Fruit fly (Drosophila melanogaster) whole organism, embryonic: ENCODE results near the gene CG17855.

ENCODE experiments used
- ATbp ChIP-seq: fragments of 200-800 bp; sonication (Bioruptor generic); optimal IDR thresholded peaks from 2 replicates; lab custom pipeline; 2017; ENCODE audit warnings: missing biosample characterization, mild to moderate bottlenecking, missing genetic modification characterization, missing genetic modification reagents
- CG11398 ChIP-seq: fragments of 200-800 bp; sonication (Bioruptor generic); optimal IDR thresholded peaks from 2 replicates; lab custom pipeline; 2016; ENCODE audit warnings: missing biosample characterization, missing genetic modification characterization
- CG12659 ChIP-seq: fragments of 200-800 bp; sonication (Bioruptor generic); optimal IDR thresholded peaks from 3 replicates; lab custom pipeline; 2017; ENCODE audit warnings: mild to moderate bottlenecking, missing biosample characterization, missing genetic modification reagents, missing genetic modification characterization
- CG16813 ChIP-seq: fragments of 200-800 bp; sonication (Bioruptor generic); IDR thresholded peaks from 3 replicates; pipeline ENCODE4 v1.3.6; 2022; ENCODE audit warnings: missing biosample characterization, missing genetic modification characterization; ENCODE audit not compliant: partially characterized antibody
- CG16863 ChIP-seq: fragments of 200-800 bp; sonication (Bioruptor generic); optimal IDR thresholded peaks from 3 replicates; lab custom pipeline; 2016; ENCODE audit warnings: missing biosample characterization, missing genetic modification characterization
- CG17186 ChIP-seq: fragments of 200-800 bp; sonication (Bioruptor generic); optimal IDR thresholded peaks from 3 replicates; lab custom pipeline; 2017; ENCODE audit warnings: missing biosample characterization, missing genetic modification reagents, missing genetic modification characterization
- CG1792 ChIP-seq: fragments of 200-800 bp; sonication (Bioruptor generic); optimal IDR thresholded peaks from 2 replicates; lab custom pipeline; 2016; ENCODE audit warnings: missing biosample characterization, missing genetic modification characterization
- CG18262 ChIP-seq: fragments of 200-800 bp; optimal IDR thresholded peaks from 3 replicates; lab custom pipeline; 2019; ENCODE audit warnings: missing biosample characterization, mild to moderate bottlenecking, missing genetic modification characterization, moderate library complexity
- CG18619 ChIP-seq: fragments of 200-800 bp; sonication (Bioruptor generic); optimal IDR thresholded peaks from 3 replicates; lab custom pipeline; 2017; ENCODE audit warnings: missing biosample characterization, mild to moderate bottlenecking, missing genetic modification characterization
- CG2678 ChIP-seq: fragments of 200-800 bp; sonication (Bioruptor generic); optimal IDR thresholded peaks from 3 replicates; lab custom pipeline; 2019; ENCODE audit warnings: missing biosample characterization, mild to moderate bottlenecking, missing genetic modification characterization, moderate library complexity
- CG2712 ChIP-seq: fragments of 200-800 bp; optimal IDR thresholded peaks from 3 replicates; lab custom pipeline; 2019; ENCODE audit warnings: missing biosample characterization, mild to moderate bottlenecking, missing genetic modification characterization, moderate library complexity
- CG32532 ChIP-seq: fragments of 200-800 bp; sonication (Bioruptor generic); IDR thresholded peaks from 2 replicates; pipeline ENCODE4 v1.3.6; 2022; ENCODE audit warnings: missing biosample characterization, missing genetic modification characterization
- CG3726 ChIP-seq: fragments of 200-800 bp; sonication (Bioruptor generic); IDR thresholded peaks from 3 replicates; pipeline ENCODE4, ENCODE4 v1.3.6; 2022; ENCODE audit warnings: missing biosample characterization, missing genetic modification characterization
- CG3995 ChIP-seq: fragments of 200-800 bp; sonication (Bioruptor generic); optimal IDR thresholded peaks from 3 replicates; lab custom pipeline; 2016; ENCODE audit warnings: missing biosample characterization, missing genetic modification characterization
- CG5245 ChIP-seq: fragments of 200-800 bp; sonication (Bioruptor generic); optimal IDR thresholded peaks from 3 replicates; lab custom pipeline; 2016; ENCODE audit warnings: missing biosample characterization, missing genetic modification characterization
- CG7839 ChIP-seq: fragments of 200-800 bp; sonication (Bioruptor generic); optimal IDR thresholded peaks from 3 replicates; lab custom pipeline; 2018; ENCODE audit warnings: missing biosample characterization, mild to moderate bottlenecking, missing genetic modification characterization, moderate library complexity
- CG7963 ChIP-seq: fragments of 200-800 bp; sonication (Bioruptor generic); IDR thresholded peaks from 3 replicates; pipeline ENCODE4 v1.3.6; 2022; ENCODE audit warnings: missing biosample characterization, missing genetic modification characterization; ENCODE audit not compliant: partially characterized antibody
- CG8089 ChIP-seq: fragments of 200-800 bp; sonication (Bioruptor generic); optimal IDR thresholded peaks from 3 replicates; lab custom pipeline; 2016; ENCODE audit warnings: missing biosample characterization, missing genetic modification characterization
- CG8944 ChIP-seq: fragments of 200-800 bp; sonication (Bioruptor generic); optimal IDR thresholded peaks from 3 replicates; lab custom pipeline; 2016; ENCODE audit warnings: missing biosample characterization, missing genetic modification characterization
- CG9727 ChIP-seq: fragments of 200-800 bp; sonication (Bioruptor generic); optimal IDR thresholded peaks from 3 replicates; lab custom pipeline; 2017; ENCODE audit warnings: missing biosample characterization, mild to moderate bottlenecking, missing genetic modification characterization
- CG9797 ChIP-seq: fragments of 200-800 bp; sonication (Bioruptor generic); optimal IDR thresholded peaks from 3 replicates; lab custom pipeline; 2018; ENCODE audit warnings: missing biosample characterization, mild to moderate bottlenecking, missing genetic modification characterization
- CG9817 ChIP-seq: fragments of 200-800 bp; sonication (Bioruptor generic); optimal IDR thresholded peaks from 2 replicates; lab custom pipeline; 2018; ENCODE audit warnings: missing biosample characterization, mild to moderate bottlenecking, missing genetic modification characterization, moderate library complexity
- Doc2 ChIP-seq: fragments of 200-800 bp; sonication (Bioruptor generic); IDR thresholded peaks from 2 replicates; pipeline ENCODE4 v1.3.6; 2022; ENCODE audit warnings: missing biosample characterization, missing genetic modification characterization
- Dp ChIP-seq: fragments of 200-800 bp; sonication (Bioruptor generic); optimal IDR thresholded peaks from 2 replicates; lab custom pipeline; 2018; ENCODE audit warnings: missing biosample characterization, mild to moderate bottlenecking, missing genetic modification characterization, moderate library complexity
- ERR ChIP-seq: fragments of 200-800 bp; sonication (Bioruptor generic); optimal IDR thresholded peaks from 2 replicates; lab custom pipeline; 2016; ENCODE audit warnings: missing biosample characterization, missing genetic modification characterization
- Eip74EF ChIP-seq, 2 experiments: fragments of 200-800 bp in 1 of 2; fragments of >200 bp in 1 of 2; sonication (Bioruptor generic) in 1 of 2; optimal IDR thresholded peaks; 2 replicates each; lab custom pipeline; 2017 to 2019; ENCODE audit warnings: missing biosample characterization in 2 of 2, missing genetic modification characterization in 2 of 2, mild to moderate bottlenecking in 1 of 2, moderate library complexity in 1 of 2
- Fer1 ChIP-seq: fragments of 200-800 bp; sonication (Bioruptor generic); optimal IDR thresholded peaks from 2 replicates; lab custom pipeline; 2017; ENCODE audit warnings: missing biosample characterization, mild to moderate bottlenecking, missing genetic modification characterization
- HHEX ChIP-seq: fragments of 200-800 bp; sonication (Bioruptor generic); optimal IDR thresholded peaks from 3 replicates; lab custom pipeline; 2017; ENCODE audit warnings: missing biosample characterization, mild to moderate bottlenecking, missing genetic modification characterization, missing genetic modification reagents
- MESR4 ChIP-seq: fragments of 200-800 bp; sonication (Bioruptor generic); optimal IDR thresholded peaks from 2 replicates; lab custom pipeline; 2018; ENCODE audit warnings: missing biosample characterization, mild to moderate bottlenecking, missing genetic modification characterization, moderate library complexity
- NC2α ChIP-seq: fragments of 200-800 bp; sonication (Bioruptor generic); optimal IDR thresholded peaks from 2 replicates; lab custom pipeline; 2016; ENCODE audit warnings: missing biosample characterization, missing genetic modification characterization
- NC2β ChIP-seq: fragments of 200-800 bp; sonication (Bioruptor generic); optimal IDR thresholded peaks from 2 replicates; lab custom pipeline; 2016; ENCODE audit warnings: missing biosample characterization, missing genetic modification characterization
- Ravus ChIP-seq: fragments of 200-800 bp; sonication (Bioruptor generic); IDR thresholded peaks from 2 replicates; pipeline ENCODE4 v1.3.6; 2022; ENCODE audit warnings: missing biosample characterization, missing genetic modification characterization
- Ssrp ChIP-seq: fragments of 200-800 bp; sonication (Bioruptor generic); optimal IDR thresholded peaks from 2 replicates; lab custom pipeline; 2018; ENCODE audit warnings: missing biosample characterization, mild to moderate bottlenecking, missing genetic modification characterization, moderate library complexity
- al ChIP-seq: fragments of 200-800 bp; sonication (Bioruptor generic); IDR thresholded peaks from 2 replicates; pipeline ENCODE4 v1.3.6; 2022; ENCODE audit warnings: missing biosample characterization, missing genetic modification characterization
- croc ChIP-seq: fragments of 200-800 bp; sonication (Bioruptor generic); conservative IDR thresholded peaks from 3 replicates; pipeline ENCODE4 v1.3.6; 2022; ENCODE audit warnings: missing biosample characterization, missing genetic modification characterization
- fd102C ChIP-seq: fragments of 200-800 bp; sonication (Bioruptor generic); optimal IDR thresholded peaks from 2 replicates; lab custom pipeline; 2018; ENCODE audit warnings: missing biosample characterization, mild to moderate bottlenecking, missing genetic modification characterization, moderate library complexity
- fd3F ChIP-seq: fragments of 200-800 bp; sonication (Bioruptor generic); optimal IDR thresholded peaks from 2 replicates; lab custom pipeline; 2018; ENCODE audit warnings: missing biosample characterization, mild to moderate bottlenecking, missing genetic modification characterization, moderate library complexity
- ham ChIP-seq: fragments of 200-800 bp; sonication (Bioruptor generic); IDR thresholded peaks from 2 replicates; pipeline ENCODE4 v1.3.6; 2022; ENCODE audit warnings: missing biosample characterization, missing genetic modification characterization
- kni ChIP-seq: fragments of 200-800 bp; sonication (Bioruptor generic); optimal IDR thresholded peaks from 3 replicates; lab custom pipeline; 2017; ENCODE audit warnings: mild to moderate bottlenecking, missing biosample characterization, missing genetic modification reagents, missing genetic modification characterization
- lola ChIP-seq, 3 experiments: fragments of >200 bp in 2 of 3; fragments of 200-800 bp in 1 of 3; sonication (Bioruptor generic) in 1 of 3; optimal IDR thresholded peaks; 2 replicates each; lab custom pipeline; 2017 to 2019; ENCODE audit warnings: missing biosample characterization in 3 of 3, missing genetic modification characterization in 3 of 3, mild to moderate bottlenecking in 1 of 3, moderate library complexity in 1 of 3
- pb ChIP-seq: fragments of 200-800 bp; sonication (Bioruptor generic); optimal IDR thresholded peaks from 3 replicates; lab custom pipeline; 2016; ENCODE audit warnings: missing biosample characterization, missing genetic modification characterization
- sens ChIP-seq: fragments of 200-800 bp; sonication (Bioruptor generic); peaks from one replicate; lab custom pipeline; 2016; ENCODE audit warnings: missing biosample characterization, missing genetic modification characterization
- shn ChIP-seq: fragments of 200-800 bp; sonication (Bioruptor generic); optimal IDR thresholded peaks from 3 replicates; lab custom pipeline; 2016; ENCODE audit warnings: missing biosample characterization, missing genetic modification characterization
- sob ChIP-seq: fragments of 200-800 bp; sonication (Bioruptor generic); IDR thresholded peaks from 2 replicates; pipeline ENCODE4 v1.3.6; 2022; ENCODE audit warnings: missing biosample characterization, missing genetic modification characterization
- sug ChIP-seq: fragments of 200-800 bp; optimal IDR thresholded peaks from 2 replicates; lab custom pipeline; 2019; ENCODE audit warnings: missing biosample characterization, mild to moderate bottlenecking, missing genetic modification characterization, moderate library complexity
- tio ChIP-seq: fragments of 200-800 bp; sonication (Bioruptor generic); optimal IDR thresholded peaks from 2 replicates; lab custom pipeline; 2017; ENCODE audit warnings: missing biosample characterization, missing genetic modification characterization, inconsistent platforms
- trh ChIP-seq: fragments of 200-800 bp; sonication (Bioruptor generic); optimal IDR thresholded peaks from 2 replicates; lab custom pipeline; 2016; ENCODE audit warnings: missing biosample characterization, missing genetic modification characterization
- twi ChIP-seq: fragments of 200-800 bp; optimal IDR thresholded peaks from 2 replicates; lab custom pipeline; 2019; ENCODE audit warnings: missing biosample characterization, mild to moderate bottlenecking, missing genetic modification characterization, moderate library complexity

Gene CG17855

DNA sequence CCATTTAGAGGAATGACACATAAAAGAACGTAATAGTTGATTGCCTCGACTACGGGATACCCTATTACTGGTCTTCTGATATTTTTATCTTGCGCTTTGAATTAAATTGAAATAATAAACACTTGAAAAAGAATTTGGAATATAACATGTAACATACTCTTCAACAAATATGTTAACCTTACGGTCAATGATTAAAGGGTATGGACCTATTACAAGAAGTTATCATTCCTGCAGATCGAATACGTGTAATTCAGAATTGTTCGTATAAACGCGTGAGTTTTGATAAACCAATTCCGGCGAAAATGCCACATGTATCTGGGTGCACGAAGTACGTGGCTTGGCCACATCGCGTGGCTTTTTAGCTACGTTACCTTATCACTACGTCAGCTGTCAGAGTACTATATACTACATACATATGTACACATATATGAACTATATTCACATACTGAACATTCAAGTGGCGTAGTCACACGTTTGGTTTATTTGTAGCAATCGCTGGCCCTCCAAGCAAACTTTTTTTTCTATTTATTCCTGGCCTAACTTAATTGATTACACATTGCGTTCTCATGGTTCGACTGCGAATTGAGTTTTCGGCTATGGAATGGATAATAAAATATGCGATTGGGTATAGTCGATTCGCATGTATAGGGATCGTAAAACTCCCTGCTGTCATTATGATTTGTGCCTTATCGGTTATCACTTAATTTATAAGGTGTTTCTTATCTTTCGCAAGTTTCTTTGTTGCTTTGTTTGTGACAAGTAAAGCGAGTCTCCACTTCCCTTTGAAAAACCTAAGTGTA, 41.9 kb upstream of the CG17855 start (continued):
- TF ChIP-seq CG18262 (tag; lab: Kevin White, UChicago) (peak; percentile 73), CG9817 (tag; lab: Kevin White, UChicago) (peak; percentile 17), shn (GFP tag; lab: Kevin White, UChicago) (peak; percentile 6), CG16813 (GFP tag; lab: Robert Waterston, UW) (no peak), CG11398 (no peak), Ssrp (tag; lab: Kevin White, UChicago) (peak; percentile 61), CG9727 (GFP tag; lab: Kevin White, UChicago) (peak; percentile 77), Fer1 (GFP tag; lab: Kevin White, UChicago) (peak; percentile 42), CG2678 (tag; lab: Kevin White, UChicago) (peak; percentile 78), CG8944 (GFP tag; lab: Kevin White, UChicago) (no peak), Ravus (GFP tag; lab: Robert Waterston, UW) (peak; percentile 18; the same call in 1 of the 2 replicates), CG3995 (GFP tag; lab: Kevin White, UChicago) (no peak), CG12659 (GFP tag; lab: Kevin White, UChicago) (peak; percentile 28), CG5245 (GFP tag; lab: Kevin White, UChicago) (peak; percentile 51), sug (tag; lab: Kevin White, UChicago) (peak; percentile 89), trh (GFP tag; lab: Kevin White, UChicago) (no peak), ERR (GFP tag; lab: Kevin White, UChicago) (peak; percentile 56), CG9797 (GFP tag; lab: Kevin White, UChicago) (no peak), lola (GFP tag; optimal IDR thresholded peaks at IDR 0.05; lab: Kevin White, UChicago) (peak in 1 of 3 experiments; percentile 46), CG17186 (GFP tag; lab: Kevin White, UChicago) (no peak), CG7963 (GFP tag; lab: Robert Waterston, UW) (no peak), sob (GFP tag; lab: Robert Waterston, UW) (peak; percentile 69), sens (GFP tag; lab: Kevin White, UChicago) (peak; percentile 93), NC2α (no peak), Dp (GFP tag; lab: Kevin White, UChicago) (no peak), ATbp (GFP tag; lab: Kevin White, UChicago) (no peak), kni (GFP tag; lab: Kevin White, UChicago) (no peak), croc (GFP tag; lab: Robert Waterston, UW) (no peak; the same call in 2 of the 3 replicates), al (peak; percentile 39; the same call in 1 of the 2 replicates), CG18619 (GFP tag; lab: Kevin White, UChicago) (peak; percentile 38), NC2β (GFP tag; lab: Kevin White, UChicago) (peak; percentile 8), Eip74EF (GFP tag; optimal IDR thresholded peaks at IDR 0.05; lab: Kevin White, UChicago) (peak in 1 of 2 experiments; percentile 60), HHEX (GFP tag; lab: Kevin White, UChicago) (peak; percentile 51), fd102C (no peak), CG16863 (no peak), CG32532 (GFP tag; lab: Robert Waterston, UW) (peak; percentile 64), MESR4 (GFP tag; lab: Kevin White, UChicago) (no peak), CG8089 (GFP tag; lab: Kevin White, UChicago) (no peak), CG7839 (peak; percentile 82), CG2712 (tag; lab: Kevin White, UChicago) (peak; percentile 75), tio (peak; percentile 50), CG3726 (GFP tag; lab: Robert Waterston, UW) (no peak), Doc2 (GFP tag; lab: Robert Waterston, UW) (no peak), ham (GFP tag; lab: Robert Waterston, UW) (no peak), twi (tag; lab: Kevin White, UChicago) (no peak), pb (GFP tag; lab: Kevin White, UChicago) (no peak), CG1792 (peak; percentile 31), fd3F (GFP tag; lab: Kevin White, UChicago) (peak; percentile 38)
